Worm (Caenorhabditis elegans): ENCODE measurements around the gene acr-9.

The acr-9 gene

DNA sequence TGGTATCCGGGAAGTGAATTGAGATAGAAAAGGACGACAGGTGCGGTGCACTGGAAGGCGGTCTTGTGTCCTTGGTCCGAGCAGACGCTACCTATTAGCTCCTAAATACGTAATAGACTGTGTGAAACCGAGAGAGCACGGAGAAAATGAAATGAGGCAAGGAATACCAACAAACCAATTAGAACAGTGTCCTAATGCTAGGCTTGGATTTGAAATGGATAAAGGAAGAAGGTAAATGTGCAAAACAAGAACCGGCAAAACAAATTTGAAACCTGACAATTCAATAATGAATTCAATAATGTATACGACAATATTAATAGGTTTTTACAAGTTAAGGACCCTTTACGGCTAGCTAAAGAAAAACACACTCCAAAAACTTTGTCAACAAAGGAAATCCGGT is 22.0 kb upstream of the acr-9 start, which contains the start of gene C04A11.2:
Gene C04A11.2, minus strand, starts transcription at position 101 of the 400 bp plus-strand sequence.
- TF ChIP-seq ceh-31 (tag; optimal IDR thresholded peaks at IDR 0.05) = peak; percentile 21
- TF ChIP-seq hlh-13 (GFP tag; optimal IDR thresholded peaks at IDR 0.05) = no peak
- no peak for TF ChIP-seq ztf-16 (tag; optimal IDR thresholded peaks at IDR 0.05)

DNA sequence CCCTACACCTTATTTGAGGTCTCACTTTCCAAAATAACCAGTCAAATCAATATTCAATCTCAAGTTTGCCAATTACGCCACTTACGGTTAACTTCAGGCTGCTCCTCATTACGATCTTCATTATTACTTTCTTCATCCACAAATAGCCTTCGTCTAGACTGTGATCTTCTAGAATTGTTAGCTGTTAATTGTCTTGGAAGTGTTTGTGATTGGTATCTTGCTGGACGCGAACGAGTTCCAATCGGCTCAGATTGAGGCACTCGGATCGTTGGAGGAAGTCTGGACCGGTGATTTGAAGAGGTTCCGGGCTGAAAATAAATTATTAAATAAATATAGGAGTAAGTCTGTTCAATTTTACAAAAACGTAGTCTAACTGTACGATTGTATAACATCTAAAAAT is 20.2 kb upstream of the acr-9 start:
- TF ChIP-seq tbx-7 (tag; optimal IDR thresholded peaks at IDR 0.05) = no peak
- no peak for TF ChIP-seq nhr-232 (tag; optimal IDR thresholded peaks at IDR 0.05)
- TF ChIP-seq ceh-9 (tag; optimal IDR thresholded peaks at IDR 0.05) = no peak
- TF ChIP-seq rnt-1 (tag; optimal IDR thresholded peaks at IDR 0.05) = no peak
- no peak for TF ChIP-seq ceh-34 (tag; optimal IDR thresholded peaks at IDR 0.05)

DNA sequence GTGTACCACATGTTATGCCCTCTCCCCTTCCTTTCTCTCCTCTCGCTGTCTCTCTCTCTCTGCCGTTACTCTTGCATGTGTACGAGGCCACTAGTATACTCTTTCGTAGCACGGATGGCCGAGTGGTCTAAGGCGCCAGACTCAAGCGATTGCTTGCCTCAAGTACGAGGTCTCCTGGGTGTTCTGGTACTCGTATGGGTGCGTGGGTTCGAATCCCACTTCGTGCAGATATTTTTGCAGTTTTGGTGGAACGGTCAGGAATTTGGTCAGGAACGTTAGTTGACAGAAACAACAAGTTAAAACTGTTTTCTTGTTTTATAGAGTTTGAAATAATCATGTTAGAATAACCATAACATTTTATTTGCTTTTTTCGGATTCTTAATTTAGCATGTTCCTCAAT is 18.7 kb upstream of the acr-9 start:
- TF ChIP-seq hlh-13 (GFP tag; optimal IDR thresholded peaks at IDR 0.05) (peak; percentile 98), tbx-2 (tag; optimal IDR thresholded peaks at IDR 0.05) (peak; percentile 98), fkh-10 (GFP tag; optimal IDR thresholded peaks at IDR 0.05) (peak; percentile 93), hlh-15 (tag; optimal IDR thresholded peaks at IDR 0.05) (peak; percentile 97), ceh-18 (tag; optimal IDR thresholded peaks at IDR 0.05) (peak; percentile 97), unc-3 (GFP tag; conservative IDR thresholded peaks at IDR 0.05) (peak; percentile 99), unc-3 (tag; optimal IDR thresholded peaks at IDR 0.05) (peak; percentile 97), ztf-16 (tag; optimal IDR thresholded peaks at IDR 0.05) (peak; percentile 98), rnt-1 (tag; optimal IDR thresholded peaks at IDR 0.05) (peak; percentile 98), ceh-45 (GFP tag; IDR thresholded peaks at IDR 0.05) (peak; percentile 98), ceh-48 (tag; optimal IDR thresholded peaks at IDR 0.05) (peak; percentile 95), T23F11.4 (GFP tag; optimal IDR thresholded peaks at IDR 0.05) (peak; percentile 98), ets-4 (tag; optimal IDR thresholded peaks at IDR 0.05) (peak; percentile 93), ceh-22 (tag; optimal IDR thresholded peaks at IDR 0.05) (peak; percentile 82), hlh-6 (tag; optimal IDR thresholded peaks at IDR 0.05) (peak; percentile 99), K02D7.2 (tag; optimal IDR thresholded peaks at IDR 0.05) (peak; percentile 99), Y22D7AL.16 (tag; optimal IDR thresholded peaks at IDR 0.05) (peak; percentile 98), K09A11.1 (tag; optimal IDR thresholded peaks at IDR 0.05; ENCODE audit: insufficient read depth) (peak; percentile 93), pqm-1 (tag; optimal IDR thresholded peaks at IDR 0.05) (peak; percentile 95), eyg-1 (tag; optimal IDR thresholded peaks at IDR 0.05) (peak; percentile 99), ahr-1 (tag; optimal IDR thresholded peaks at IDR 0.05) (peak; percentile 97), elt-2 (tag; optimal IDR thresholded peaks at IDR 0.05) (peak; percentile 99), tbx-7 (tag; optimal IDR thresholded peaks at IDR 0.05) (peak; percentile 81), fkh-6 (tag; optimal IDR thresholded peaks at IDR 0.05) (peak; percentile 97), npax-4 (tag; optimal IDR thresholded peaks at IDR 0.05) (peak; percentile 97), nfya-1 (tag; optimal IDR thresholded peaks at IDR 0.05) (peak; percentile 88), unc-55 (GFP tag; optimal IDR thresholded peaks at IDR 0.05) (peak; percentile 41), pha-4 (tag; optimal IDR thresholded peaks at IDR 0.05) (no peak), ceh-9 (tag; optimal IDR thresholded peaks at IDR 0.05) (peak; percentile 97), unc-86 (tag; optimal IDR thresholded peaks at IDR 0.05) (peak; percentile 98), pax-1 (tag; optimal IDR thresholded peaks at IDR 0.05) (no peak), ceh-14 (tag; optimal IDR thresholded peaks at IDR 0.05) (peak; percentile 98), mec-3 (tag; optimal IDR thresholded peaks at IDR 0.05; ENCODE audit: borderline replicate concordance) (peak; percentile 94), pag-3 (tag; optimal IDR thresholded peaks at IDR 0.05; ENCODE audit: borderline replicate concordance) (peak; percentile 97), ceh-2 (tag; optimal IDR thresholded peaks at IDR 0.05) (peak; percentile 98), pat-9 (tag; optimal IDR thresholded peaks at IDR 0.05) (peak; percentile 98), C38D4.7 (GFP tag; optimal IDR thresholded peaks at IDR 0.05) (peak; percentile 97), hlh-8 (tag; optimal IDR thresholded peaks at IDR 0.05) (peak; percentile 97), dmd-4 (tag; optimal IDR thresholded peaks at IDR 0.05; ENCODE audit: borderline replicate concordance) (peak; percentile 98), sdc-2 (tag; optimal IDR thresholded peaks at IDR 0.05) (peak; percentile 96), pros-1 (tag; optimal IDR thresholded peaks at IDR 0.05) (peak; percentile 80), madf-2 (tag; optimal IDR thresholded peaks at IDR 0.05) (peak; percentile 98), ceh-24 (tag; optimal IDR thresholded peaks at IDR 0.05) (peak; percentile 97), dve-1 (tag; optimal IDR thresholded peaks at IDR 0.05) (peak; percentile 95), ttx-3 (tag; optimal IDR thresholded peaks at IDR 0.05) (peak; percentile 98)
